Worm (Caenorhabditis elegans) whole organism, L2 larva: Measurements from ENCODE around the gene daf-9.

Experiments used
- R02D3.7 ChIP-seq: fragments of 150-350 bp; optimal IDR thresholded peaks from 2 replicates; lab custom pipeline; 2014; ENCODE audit warnings: missing biosample characterization, missing genetic modification characterization
- ZK546.5 ChIP-seq: sonication (generic microtip); optimal IDR thresholded peaks from 2 replicates; lab custom pipeline; 2017; ENCODE audit warnings: missing biosample characterization, missing genetic modification characterization
- aly-2 ChIP-seq: fragments of 150-350 bp; optimal IDR thresholded peaks from 2 replicates; lab custom pipeline; 2014; ENCODE audit warnings: missing biosample characterization, missing genetic modification characterization
- ama-1 ChIP-seq: fragments of 150-350 bp; optimal IDR thresholded peaks from 2 replicates; lab custom pipeline; 2018; ENCODE audit warnings: inconsistent platforms
- ceh-16 ChIP-seq: fragments of 150-350 bp; optimal IDR thresholded peaks from 2 replicates; lab custom pipeline; 2014; ENCODE audit warnings: missing biosample characterization, missing genetic modification characterization
- nhr-12 ChIP-seq: fragments of 150-350 bp; optimal IDR thresholded peaks from 2 replicates; lab custom pipeline; 2014; ENCODE audit warnings: missing biosample characterization, missing genetic modification characterization
- nhr-25 ChIP-seq: fragments of 150-350 bp; sonication (generic microtip); optimal IDR thresholded peaks from 3 replicates; lab custom pipeline; 2014; ENCODE audit warnings: missing biosample characterization, missing genetic modification characterization
- nhr-77 ChIP-seq: fragments of 150-350 bp; optimal IDR thresholded peaks from 2 replicates; lab custom pipeline; 2014; ENCODE audit warnings: missing biosample characterization, missing genetic modification characterization

DNA sequence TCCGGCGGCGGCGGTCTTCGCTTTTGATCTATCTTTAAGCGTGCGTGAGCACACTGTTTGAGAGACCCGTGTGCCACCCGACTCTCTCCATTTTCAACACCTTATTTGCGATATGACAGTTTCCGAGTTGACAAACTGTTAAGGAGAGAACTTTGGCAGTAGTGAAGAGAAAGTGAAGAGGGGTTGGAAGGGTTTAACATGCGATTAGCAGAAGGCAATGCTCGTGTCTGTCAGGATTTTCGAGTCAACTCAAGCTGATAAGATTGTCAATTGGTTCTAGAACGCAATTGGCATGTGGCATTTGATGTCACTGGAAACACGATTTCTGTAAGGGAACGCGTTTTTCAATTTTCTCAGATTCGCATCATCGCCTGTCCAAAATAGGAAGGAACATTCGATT lies 29.4 kb upstream of the daf-9 start:
- TF ChIP-seq ceh-16 (no peak), nhr-25 (no peak), ama-1 (lab: Kevin White, UChicago) (no peak), nhr-12 (tag; lab: Kevin White, UChicago) (no peak), aly-2 (tag; lab: Kevin White, UChicago) (no peak), R02D3.7 (no peak), ZK546.5 (tag; lab: Kevin White, UChicago) (no peak), nhr-77 (no peak)
